Fruit fly (Drosophila melanogaster) whole organism, wandering third instar larva: ENCODE data around the gene CG5986.

Source experiments
- Dfd ChIP-seq: fragments of >200 bp; optimal IDR thresholded peaks from 2 replicates; lab custom pipeline; 2017; ENCODE audit warnings: missing biosample characterization, missing genetic modification characterization
- Dif ChIP-seq: fragments of 200-275, 200-300 bp; sonication (Bioruptor generic); optimal IDR thresholded peaks from 2 replicates; lab custom pipeline; 2018; ENCODE audit warnings: missing biosample characterization, missing genetic modification characterization; ENCODE audit not compliant: partially characterized antibody
- HLH106 ChIP-seq: fragments of 200-800 bp; optimal IDR thresholded peaks from 3 replicates; lab custom pipeline; 2019; ENCODE audit warnings: missing biosample characterization, mild to moderate bottlenecking, missing genetic modification characterization, moderate library complexity
- Hr78 ChIP-seq: fragments of >200 bp; optimal IDR thresholded peaks from 2 replicates; lab custom pipeline; 2017; ENCODE audit warnings: missing biosample characterization, missing genetic modification characterization
- OdsH ChIP-seq: fragments of 200-800 bp; sonication (Bioruptor generic); optimal IDR thresholded peaks from 2 replicates; lab custom pipeline; 2016; ENCODE audit warnings: missing biosample characterization, mild to moderate bottlenecking, missing genetic modification characterization
- Sp1 ChIP-seq: fragments of 200-800 bp; sonication (Bioruptor generic); optimal IDR thresholded peaks from 3 replicates; lab custom pipeline; 2019; ENCODE audit warnings: missing biosample characterization, mild to moderate bottlenecking, missing genetic modification characterization, moderate library complexity
- br ChIP-seq: fragments of 200-800 bp; sonication (Bioruptor generic); optimal IDR thresholded peaks from 2 replicates; lab custom pipeline; 2016; ENCODE audit warnings: missing biosample characterization, missing genetic modification characterization
- ey ChIP-seq: fragments of 200-800 bp; sonication (Bioruptor generic); optimal IDR thresholded peaks from 2 replicates; lab custom pipeline; 2016; ENCODE audit warnings: missing biosample characterization, missing genetic modification characterization
- fru ChIP-seq: fragments of 200-800 bp; sonication (Bioruptor generic); optimal IDR thresholded peaks from 3 replicates; lab custom pipeline; 2016; ENCODE audit warnings: missing biosample characterization, mild to moderate bottlenecking, missing genetic modification characterization
- h ChIP-seq: fragments of 200-800 bp; sonication (Bioruptor generic); optimal IDR thresholded peaks from 3 replicates; lab custom pipeline; 2016; ENCODE audit warnings: missing biosample characterization, mild to moderate bottlenecking, missing genetic modification characterization
- psq ChIP-seq: fragments of 200-800 bp; sonication (Bioruptor generic); optimal IDR thresholded peaks from 3 replicates; lab custom pipeline; 2017; ENCODE audit warnings: missing biosample characterization, mild to moderate bottlenecking, missing genetic modification characterization, moderate library complexity
- sage ChIP-seq: fragments of 200-800 bp; sonication (Bioruptor generic); optimal IDR thresholded peaks from 2 replicates; lab custom pipeline; 2016; ENCODE audit warnings: missing biosample characterization, mild to moderate bottlenecking, missing genetic modification characterization
- usp ChIP-seq: fragments of >200 bp; optimal IDR thresholded peaks from 2 replicates; lab custom pipeline; 2017; ENCODE audit warnings: missing biosample characterization, missing genetic modification characterization

dm6 chr3R:24014600-24014999 lies 33.0 kb upstream of the CG5986 start:
- TF ChIP-seq h (GFP tag; lab: Kevin White, UChicago) (no peak), fru (GFP tag; lab: Kevin White, UChicago) (no peak), OdsH (GFP tag; lab: Kevin White, UChicago) (no peak), usp (no peak), Hr78 (no peak), HLH106 (tag; lab: Kevin White, UChicago) (no peak), Dfd (no peak), ey (GFP tag; lab: Kevin White, UChicago) (no peak), psq (no peak), br (GFP tag; lab: Kevin White, UChicago) (no peak), Sp1 (GFP tag; lab: Kevin White, UChicago) (no peak), sage (no peak), Dif (GFP tag; lab: Kevin White, UChicago) (no peak)
